Worm (Caenorhabditis elegans) whole organism, L4 larva: ENCODE measurements around the gene sri-39.
"Not testable (repeated sequence)": the region's sequence is repeated elsewhere in the genome, so short reads cannot be mapped to it uniquely, and the experiment has no call there.

Source experiments
- F10B5.3 ChIP-seq: sonication (generic microtip); optimal IDR thresholded peaks from 2 replicates; lab custom pipeline; 2016; ENCODE audit warnings: mild to moderate bottlenecking, missing genetic modification characterization, missing compliant biosample characterization
- F26F4.8 ChIP-seq: fragments of 200-800 bp; sonication (Bioruptor generic); conservative IDR thresholded peaks from 2 replicates; pipeline ENCODE4 v1.3.6; 2022; ENCODE audit warnings: missing genetic modification characterization, missing compliant biosample characterization
- F44E2.7 ChIP-seq: fragments of 200-800 bp; sonication (Bioruptor generic); IDR thresholded peaks from 2 replicates; pipeline ENCODE4 v2.1.2; 2022; ENCODE audit warnings: missing genetic modification characterization, missing compliant biosample characterization
- Y75B8A.6 ChIP-seq: fragments of 200-800 bp; sonication (Bioruptor generic); IDR thresholded peaks from 2 replicates; pipeline ENCODE4 v1.3.6; 2022; ENCODE audit warnings: missing genetic modification reagents, missing genetic modification characterization, missing compliant biosample characterization
- aha-1 ChIP-seq: fragments of 150-350 bp; peaks from one replicate; lab custom pipeline; 2014; ENCODE audit warnings: missing biosample characterization, missing genetic modification characterization
- attf-4 ChIP-seq: sonication (generic microtip); optimal IDR thresholded peaks from 3 replicates; lab custom pipeline; 2017; ENCODE audit warnings: missing biosample characterization, missing genetic modification characterization
- ceh-28 ChIP-seq: fragments of 150-350 bp; optimal IDR thresholded peaks from 2 replicates; lab custom pipeline; 2014; ENCODE audit warnings: missing biosample characterization, missing genetic modification reagents, missing genetic modification characterization
- ceh-44 ChIP-seq: fragments of 200-800 bp; sonication (Bioruptor generic); IDR thresholded peaks from 2 replicates; pipeline ENCODE4 v1.3.6; 2022; ENCODE audit warnings: missing genetic modification reagents, missing genetic modification characterization, missing compliant biosample characterization
- cey-2 ChIP-seq: sonication (generic microtip); optimal IDR thresholded peaks from 3 replicates; lab custom pipeline; 2017; ENCODE audit warnings: missing genetic modification characterization, mild to moderate bottlenecking, missing compliant biosample characterization, antibody characterized with exemption, borderline replicate concordance; ENCODE audit not compliant: insufficient read depth
- dmd-8 ChIP-seq: fragments of 200-800 bp; sonication (Bioruptor generic); IDR thresholded peaks from 2 replicates; pipeline ENCODE4 v1.3.6; 2022; ENCODE audit warnings: missing genetic modification characterization, missing compliant biosample characterization
- duxl-1 ChIP-seq: sonication (generic microtip); optimal IDR thresholded peaks from 2 replicates; lab custom pipeline; 2016; ENCODE audit warnings: mild to moderate bottlenecking, missing genetic modification characterization, moderate library complexity, missing compliant biosample characterization; ENCODE audit not compliant: poor library complexity
- egl-43 ChIP-seq: fragments of 200-800 bp; sonication (Bioruptor generic); IDR thresholded peaks from 2 replicates; pipeline ENCODE4 v1.3.6; 2022; ENCODE audit warnings: missing genetic modification reagents, missing genetic modification characterization, missing compliant biosample characterization
- fos-1 ChIP-seq: fragments of 150-350 bp; optimal IDR thresholded peaks from 2 replicates; lab custom pipeline; 2014; ENCODE audit warnings: missing biosample characterization, missing genetic modification characterization
- hmg-1.1 ChIP-seq: fragments of 200-800 bp; sonication (Bioruptor generic); IDR thresholded peaks from 2 replicates; pipeline ENCODE4 v1.3.6; 2022; ENCODE audit warnings: missing genetic modification reagents, missing genetic modification characterization, missing compliant biosample characterization
- lin-15B ChIP-seq: fragments of 150-350 bp; sonication (generic microtip); optimal IDR thresholded peaks from 3 replicates; lab custom pipeline; 2014; ENCODE audit warnings: missing biosample characterization, missing genetic modification characterization
- lin-29 ChIP-seq: fragments of 200-800 bp; sonication (Bioruptor generic); IDR thresholded peaks from 2 replicates; pipeline ENCODE4 v1.3.6; 2022; ENCODE audit warnings: missing genetic modification reagents, missing genetic modification characterization, missing compliant biosample characterization
- lin-38 ChIP-seq: fragments of 200-800 bp; sonication (Bioruptor generic); IDR thresholded peaks from 2 replicates; pipeline ENCODE4 v1.3.6; 2022; ENCODE audit warnings: missing genetic modification reagents, missing genetic modification characterization, missing compliant biosample characterization
- lin-39 ChIP-seq: fragments of 150-350 bp; optimal IDR thresholded peaks from 2 replicates; lab custom pipeline; 2014; ENCODE audit warnings: missing biosample characterization, missing genetic modification reagents, missing genetic modification characterization
- nhr-10 ChIP-seq: fragments of 150-350 bp; optimal IDR thresholded peaks from 2 replicates; lab custom pipeline; 2014; ENCODE audit warnings: missing biosample characterization, missing genetic modification characterization
- nhr-25 ChIP-seq: sonication (generic microtip); optimal IDR thresholded peaks from 2 replicates; lab custom pipeline; 2017; ENCODE audit warnings: missing genetic modification characterization, mild to moderate bottlenecking, missing compliant biosample characterization, antibody characterized with exemption, moderate library complexity, borderline replicate concordance; ENCODE audit not compliant: insufficient read depth
- nhr-42 ChIP-seq: fragments of 200-800 bp; sonication (Bioruptor generic); IDR thresholded peaks from 2 replicates; pipeline ENCODE4 v1.3.6; 2022; ENCODE audit warnings: missing genetic modification characterization, missing compliant biosample characterization
- nhr-6 ChIP-seq: fragments of 150-350 bp; optimal IDR thresholded peaks from 2 replicates; lab custom pipeline; 2014; ENCODE audit warnings: missing biosample characterization, missing genetic modification characterization
- pha-4 ChIP-seq, 2 experiments: fragments of 150-350 bp in 1 of 2; fragments of 200-800 bp in 1 of 2; sonication (Bioruptor generic) in 1 of 2; IDR thresholded peaks in 1 of 2; optimal IDR thresholded peaks in 1 of 2; 2 replicates each; pipeline versions ENCODE4 v1.3.6 to Lab custom; 2014 to 2022; ENCODE audit warnings: missing genetic modification characterization in 2 of 2, missing genetic modification reagents in 2 of 2, missing biosample characterization in 1 of 2, missing compliant biosample characterization in 1 of 2
- php-3 ChIP-seq: fragments of 200-800 bp; sonication (Bioruptor generic); IDR thresholded peaks from 2 replicates; pipeline ENCODE4 v1.3.6; 2022; ENCODE audit warnings: missing genetic modification reagents, missing genetic modification characterization, missing compliant biosample characterization
- pqm-1 ChIP-seq: sonication (generic microtip); optimal IDR thresholded peaks from 2 replicates; lab custom pipeline; 2017; ENCODE audit warnings: missing biosample characterization, missing genetic modification characterization
- skn-1 ChIP-seq: fragments of 150-350 bp; optimal IDR thresholded peaks from 2 replicates; lab custom pipeline; 2014; ENCODE audit warnings: missing biosample characterization, missing genetic modification characterization
- tra-1 ChIP-seq: fragments of 200-800 bp; sonication (Bioruptor generic); IDR thresholded peaks from 2 replicates; pipeline ENCODE4 v1.3.6; 2022; ENCODE audit warnings: missing genetic modification reagents, missing genetic modification characterization, missing compliant biosample characterization
- vab-7 ChIP-seq: fragments of 200-800 bp; sonication (Bioruptor generic); IDR thresholded peaks from 2 replicates; pipeline ENCODE4 v1.3.6; 2022; ENCODE audit warnings: missing genetic modification reagents, missing genetic modification characterization, missing compliant biosample characterization

sri-39 gene

ce11 chrII:2564899-2565298, 22.4 kb upstream of the sri-39 start, which contains the start of gene usp-39 (continued):
- no peak for TF ChIP-seq F10B5.3 (tag; lab: Kevin White, UChicago)
- TF ChIP-seq skn-1 (tag; lab: Kevin White, UChicago), result no peak
- peak; percentile 88 for TF ChIP-seq lin-38
- no peak for TF ChIP-seq pqm-1 (tag; lab: Kevin White, UChicago)
- no peak for TF ChIP-seq dmd-8 (GFP tag; lab: Robert Waterston, UW)
- no peak for TF ChIP-seq Y75B8A.6
- no peak for TF ChIP-seq tra-1 (GFP tag; lab: Robert Waterston, UW)
- 0 out of 2 replicates have a peak, but pooled peaks have one; percentile 9 for TF ChIP-seq ceh-44 (GFP tag; lab: Robert Waterston, UW)
- no peak for TF ChIP-seq ceh-28 (tag; lab: Kevin White, UChicago)
- TF ChIP-seq php-3 (GFP tag; lab: Robert Waterston, UW), result peak; percentile 56; the same call in 1 of the 2 replicates
- peak; percentile 48 for TF ChIP-seq duxl-1 (tag; lab: Kevin White, UChicago)
- no peak for TF ChIP-seq cey-2 (tag; lab: Kevin White, UChicago)
- TF ChIP-seq attf-4 (tag; lab: Kevin White, UChicago), result no peak
- TF ChIP-seq F44E2.7 (GFP tag; lab: Robert Waterston, UW), result no peak

- peak; percentile 22 for TF ChIP-seq aha-1 (tag; lab: Kevin White, UChicago)
These were observed 16.8 kb upstream of the sri-39 start for ce11 chrII:2570384-2570964.

DNA sequence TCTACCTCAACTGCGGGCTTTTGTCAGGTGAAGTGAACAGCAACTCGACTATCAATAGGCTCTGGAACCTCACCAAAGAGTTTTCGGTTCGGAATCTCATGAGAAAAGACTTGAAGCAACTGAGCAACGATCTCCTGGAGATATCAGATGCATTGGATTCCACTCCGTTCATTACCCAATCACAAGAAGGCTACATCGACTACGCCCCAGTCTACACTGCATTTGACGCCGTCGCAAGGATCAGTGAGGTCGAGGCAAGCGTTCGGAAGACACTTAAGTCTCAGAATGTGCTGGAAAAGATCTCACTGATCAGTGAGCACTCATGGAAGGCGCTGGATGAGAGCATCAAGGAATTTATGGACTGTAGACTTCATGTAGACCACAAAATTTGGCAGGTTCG, 9.1 kb upstream of the sri-39 start:
- TF ChIP-seq lin-15B (tag; lab: Kevin White, UChicago) (no peak), lin-39 (tag; lab: Kevin White, UChicago) (no peak), aha-1 (tag; lab: Kevin White, UChicago) (peak; percentile 91)

- TF ChIP-seq hmg-1.1 (no peak), nhr-10 (no peak), egl-43 (GFP tag; lab: Robert Waterston, UW) (no peak), pha-4 (GFP tag; IDR thresholded peaks at IDR 0.05; lab: Robert Waterston, UW) (no peak), pha-4 (tag; optimal IDR thresholded peaks at IDR 0.05; lab: Kevin White, UChicago) (no peak), lin-29 (GFP tag; lab: Robert Waterston, UW) (no peak), F26F4.8 (GFP tag; lab: Robert Waterston, UW) (no peak), vab-7 (GFP tag; lab: Robert Waterston, UW) (no peak), nhr-25 (tag; lab: Kevin White, UChicago) (no peak), dmd-8 (GFP tag; lab: Robert Waterston, UW) (no peak), nhr-6 (no peak), nhr-42 (GFP tag; lab: Robert Waterston, UW) (no peak)
These were observed 4.3 kb upstream of the sri-39 start, which contains the start of gene sri-74 for ce11 chrII:2583044-2583443. Gene sri-74 (minus strand): TSS chrII:2583144.

DNA sequence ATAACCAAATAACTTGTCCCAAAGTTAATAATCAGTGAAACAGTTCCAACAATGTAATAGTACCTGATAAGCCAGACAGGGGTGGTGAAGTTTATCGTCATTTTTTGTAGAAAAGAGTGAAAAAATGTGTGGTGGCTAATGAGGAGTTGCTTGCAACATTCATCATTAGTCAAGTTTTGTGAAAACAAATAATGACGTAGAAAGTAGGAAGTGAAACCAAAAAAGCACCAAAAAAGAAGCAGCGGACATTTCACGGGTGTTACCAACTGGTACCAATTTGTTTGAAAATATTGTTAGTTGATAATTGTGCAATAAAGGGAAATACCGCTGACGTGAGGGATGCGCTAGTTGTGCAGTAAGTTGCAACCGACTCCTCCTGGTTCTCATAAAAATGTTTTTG, 1.8 kb upstream of the sri-39 start, which contains the start of gene sri-36:
Gene sri-36 (minus strand): TSS at position 101 of the 400 bp plus-strand sequence.
- no peak for TF ChIP-seq duxl-1 (tag; lab: Kevin White, UChicago)
- TF ChIP-seq aha-1 (tag; lab: Kevin White, UChicago), result peak; percentile 9

DNA sequence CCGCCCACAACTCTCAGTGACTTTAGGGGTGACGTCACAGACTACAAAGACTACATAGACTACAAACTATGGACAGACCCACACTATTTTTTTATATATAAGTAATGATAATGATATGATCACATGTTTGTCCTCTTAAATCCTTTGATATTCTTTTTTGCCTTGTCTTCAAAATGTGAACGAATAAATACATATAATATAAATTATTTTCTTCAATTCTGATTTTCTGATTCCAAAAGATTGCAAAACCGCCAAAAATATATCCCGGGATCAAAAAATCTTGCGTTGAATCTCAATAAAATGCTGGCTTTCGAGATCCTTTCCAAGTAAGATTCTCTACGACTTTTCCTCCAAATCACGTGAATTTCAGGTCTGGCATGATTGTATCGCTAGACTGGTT, 12.9 kb downstream of the sri-39 start, which contains the start of gene F33H12.1:
Gene F33H12.1 (plus strand): TSS at position 301 of the 400 bp plus-strand sequence.
- TF ChIP-seq F44E2.7 (GFP tag; lab: Robert Waterston, UW); lin-29 (GFP tag; lab: Robert Waterston, UW); fos-1 (tag; lab: Kevin White, UChicago): not testable (repeated sequence)
- TF ChIP-seq, all 104 proteins: peak for 0; not testable (repeated sequence) for 104
